Fruit fly (Drosophila melanogaster) whole organism, adult: Measurements from ENCODE around the gene Alp9.

Source experiments
- CG11617 ChIP-seq: fragments of 200-800 bp; sonication (Bioruptor generic); optimal IDR thresholded peaks from 2 replicates; lab custom pipeline; 2017; ENCODE audit warnings: mild to moderate bottlenecking, missing biosample characterization, missing genetic modification reagents, missing genetic modification characterization
- CG12768 ChIP-seq: fragments of 200-800 bp; sonication (Bioruptor generic); optimal IDR thresholded peaks from 2 replicates; lab custom pipeline; 2017; ENCODE audit warnings: missing biosample characterization, missing genetic modification characterization, mild to moderate bottlenecking, moderate library complexity, missing genetic modification reagents
- CG14711 ChIP-seq: fragments of 200-800 bp; sonication (Bioruptor generic); optimal IDR thresholded peaks from 2 replicates; lab custom pipeline; 2018; ENCODE audit warnings: missing biosample characterization, mild to moderate bottlenecking, missing genetic modification characterization, moderate library complexity
- CG1620 ChIP-seq: fragments of 200-800 bp; sonication (Bioruptor generic); optimal IDR thresholded peaks from 2 replicates; lab custom pipeline; 2016; ENCODE audit warnings: missing biosample characterization, missing genetic modification characterization
- CG33017 ChIP-seq: fragments of 200-800 bp; sonication (Bioruptor generic); optimal IDR thresholded peaks from 2 replicates; lab custom pipeline; 2018; ENCODE audit warnings: missing biosample characterization, mild to moderate bottlenecking, missing genetic modification characterization, moderate library complexity
- CG5204 ChIP-seq: fragments of 200-800 bp; sonication (Bioruptor generic); optimal IDR thresholded peaks from 2 replicates; lab custom pipeline; 2016; ENCODE audit warnings: missing biosample characterization, missing genetic modification characterization
- CG7045 ChIP-seq: fragments of 200-800 bp; sonication (Bioruptor generic); optimal IDR thresholded peaks from 2 replicates; lab custom pipeline; 2017; ENCODE audit warnings: missing biosample characterization, mild to moderate bottlenecking, missing genetic modification characterization
- CG7101 ChIP-seq: fragments of 200-800 bp; sonication (Bioruptor generic); optimal IDR thresholded peaks from 2 replicates; lab custom pipeline; 2018; ENCODE audit warnings: missing biosample characterization, mild to moderate bottlenecking, missing genetic modification characterization, moderate library complexity
- Clk ChIP-seq: fragments of 200-800 bp; sonication (Bioruptor generic); optimal IDR thresholded peaks from 2 replicates; lab custom pipeline; 2017; ENCODE audit warnings: missing biosample characterization, missing genetic modification characterization
- Crg-1 ChIP-seq: fragments of 200-800 bp; sonication (Bioruptor generic); optimal IDR thresholded peaks from 2 replicates; lab custom pipeline; 2016; ENCODE audit warnings: missing biosample characterization, missing genetic modification characterization
- Hr96 ChIP-seq: fragments of 200-800 bp; sonication (Bioruptor generic); optimal IDR thresholded peaks from 2 replicates; lab custom pipeline; 2016; ENCODE audit warnings: missing biosample characterization, missing genetic modification characterization
- Mnt ChIP-seq: fragments of 200-800 bp; sonication (Bioruptor generic); optimal IDR thresholded peaks from 2 replicates; lab custom pipeline; 2016; ENCODE audit warnings: missing biosample characterization, mild to moderate bottlenecking, missing genetic modification characterization
- bab1 ChIP-seq: fragments of 200-800 bp; sonication (Bioruptor generic); optimal IDR thresholded peaks from 3 replicates; lab custom pipeline; 2019; ENCODE audit warnings: missing biosample characterization, mild to moderate bottlenecking, missing genetic modification characterization, moderate library complexity
- cic ChIP-seq: fragments of 200-800 bp; sonication (Bioruptor generic); optimal IDR thresholded peaks from 2 replicates; lab custom pipeline; 2017; ENCODE audit warnings: missing biosample characterization, mild to moderate bottlenecking, missing genetic modification characterization, moderate library complexity
- cnc ChIP-seq, 2 experiments: fragments of >200 bp; optimal IDR thresholded peaks; 2 replicates each; lab custom pipeline; 2017
- kay ChIP-seq: fragments of 200-800 bp; sonication (Bioruptor generic); peaks from one replicate; lab custom pipeline; 2016; ENCODE audit warnings: missing biosample characterization, missing genetic modification characterization, borderline replicate concordance
- ovo ChIP-seq: fragments of 200-800 bp; sonication (Bioruptor generic); optimal IDR thresholded peaks from 2 replicates; lab custom pipeline; 2016; ENCODE audit warnings: missing biosample characterization, missing genetic modification characterization
- pad ChIP-seq: fragments of 200-800 bp; sonication (Bioruptor generic); optimal IDR thresholded peaks from 3 replicates; lab custom pipeline; 2017; ENCODE audit warnings: missing biosample characterization, missing genetic modification characterization, mild to moderate bottlenecking, moderate library complexity, missing genetic modification reagents
- tj ChIP-seq: fragments of 200-800 bp; sonication (Bioruptor generic); optimal IDR thresholded peaks from 3 replicates; lab custom pipeline; 2017; ENCODE audit warnings: missing biosample characterization, mild to moderate bottlenecking, missing genetic modification characterization, moderate library complexity
- toe ChIP-seq: fragments of 200-800 bp; sonication (Bioruptor generic); optimal IDR thresholded peaks from 2 replicates; lab custom pipeline; 2016; ENCODE audit warnings: missing biosample characterization, missing genetic modification characterization

Alp9 gene

DNA sequence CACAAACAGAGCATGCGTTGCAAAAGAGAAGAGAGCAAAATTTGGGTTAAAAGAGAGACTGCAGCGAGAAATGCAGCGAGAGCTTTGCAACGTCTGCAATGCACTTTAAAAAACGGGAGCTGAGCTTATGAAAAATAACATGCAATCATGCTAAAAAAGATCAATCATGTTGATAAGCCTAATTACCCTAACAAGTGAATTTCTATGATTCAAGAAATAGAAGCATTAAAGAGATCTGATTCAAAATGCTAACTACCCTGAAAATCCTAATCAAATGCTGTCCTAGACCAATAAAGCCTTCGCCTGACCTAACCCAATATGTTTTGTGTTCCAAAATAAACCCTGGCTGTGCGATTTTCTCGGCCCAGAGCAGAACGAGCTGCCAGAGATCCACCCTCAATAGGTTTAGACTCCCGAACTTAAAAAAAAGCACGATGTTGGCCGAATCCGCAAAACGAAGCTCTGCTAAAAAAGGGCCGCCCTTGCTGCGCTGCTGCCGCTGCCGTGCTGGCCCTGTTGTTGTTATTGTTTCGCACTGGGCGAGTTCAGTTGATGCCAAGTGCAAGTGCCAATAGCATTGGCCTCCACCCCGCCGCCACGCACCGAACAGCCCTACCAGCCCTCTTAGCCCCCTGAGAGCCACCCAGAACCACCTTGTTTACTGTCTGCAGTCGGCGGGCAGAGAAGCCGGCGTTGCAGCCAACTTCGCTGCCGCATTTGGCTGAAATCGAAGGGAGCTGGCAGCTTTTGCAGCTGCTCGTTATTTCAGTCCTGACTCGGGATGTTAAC lies 40.1 kb downstream of the Alp9 start:
- TF ChIP-seq CG7101 (tag; lab: Kevin White, UChicago), result no peak

dm6 chr3L:5637477-5637876 lies 42.1 kb downstream of the Alp9 start:
- no peak for TF ChIP-seq kay (GFP tag; lab: Kevin White, UChicago)
- no peak for TF ChIP-seq Hr96 (GFP tag; lab: Kevin White, UChicago)
- no peak for TF ChIP-seq toe
- no peak for TF ChIP-seq CG5204 (GFP tag; lab: Kevin White, UChicago)
- no peak for TF ChIP-seq Clk (GFP tag; lab: Kevin White, UChicago)
- TF ChIP-seq CG7045 (GFP tag; lab: Kevin White, UChicago), result no peak
- no peak for TF ChIP-seq pad
- TF ChIP-seq ovo, result no peak
- no peak for TF ChIP-seq bab1 (GFP tag; lab: Kevin White, UChicago)
- no peak for TF ChIP-seq CG7101 (tag; lab: Kevin White, UChicago)
- TF ChIP-seq CG33017 (tag; lab: Kevin White, UChicago), result no peak
- TF ChIP-seq Crg-1 (GFP tag; lab: Kevin White, UChicago), result no peak

dm6 chr3L:5638542-5639045 lies 43.3 kb downstream of the Alp9 start:
- TF ChIP-seq Hr96 (GFP tag; lab: Kevin White, UChicago) (no peak), CG33017 (tag; lab: Kevin White, UChicago) (peak; percentile 54), tj (GFP tag; lab: Kevin White, UChicago) (peak; percentile 54), CG14711 (tag; lab: Kevin White, UChicago) (no peak), cnc (optimal IDR thresholded peaks at IDR 0.05; lab: Kevin White, UChicago) (no peak), Clk (GFP tag; lab: Kevin White, UChicago) (no peak), CG1620 (GFP tag; lab: Kevin White, UChicago) (no peak), toe (no peak), Mnt (GFP tag; lab: Kevin White, UChicago) (peak; percentile 46), CG7045 (GFP tag; lab: Kevin White, UChicago) (peak; percentile 28), cic (peak; percentile 87), bab1 (GFP tag; lab: Kevin White, UChicago) (no peak), CG5204 (GFP tag; lab: Kevin White, UChicago) (no peak), Crg-1 (GFP tag; lab: Kevin White, UChicago) (no peak), pad (peak; percentile 50), kay (GFP tag; lab: Kevin White, UChicago) (peak; percentile 93), CG7101 (tag; lab: Kevin White, UChicago) (peak; percentile 16), CG12768 (GFP tag; lab: Kevin White, UChicago) (no peak), CG11617 (GFP tag; lab: Kevin White, UChicago) (no peak), ovo (no peak)

- TF ChIP-seq CG33017 (tag; lab: Kevin White, UChicago), result peak; percentile 36
- peak; percentile 23 for TF ChIP-seq CG12768 (GFP tag; lab: Kevin White, UChicago)
- TF ChIP-seq CG7045 (GFP tag; lab: Kevin White, UChicago), result peak; percentile 54
- TF ChIP-seq CG7101 (tag; lab: Kevin White, UChicago), result no peak
These were observed 44.1 kb downstream of the Alp9 start for dm6 chr3L:5639474-5639873.

DNA sequence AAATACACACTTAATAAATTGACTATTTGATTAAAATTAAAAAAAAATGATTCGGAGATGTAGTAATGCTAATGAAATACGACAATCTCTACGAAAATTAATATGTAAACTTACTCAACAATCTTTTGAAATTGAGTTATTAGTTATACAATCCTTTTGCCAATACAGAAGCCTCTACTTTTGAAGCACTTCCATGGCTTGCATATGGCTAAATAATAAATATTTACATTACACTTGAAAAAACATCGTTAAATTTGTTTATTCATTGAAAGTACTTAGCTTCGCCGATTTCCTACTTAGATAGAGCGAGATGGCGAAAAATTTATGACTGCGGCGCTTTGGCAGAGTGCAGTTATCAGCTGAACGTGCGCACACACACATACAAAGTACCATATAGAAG lies 45.3 kb downstream of the Alp9 start:
- TF ChIP-seq kay (GFP tag; lab: Kevin White, UChicago) (peak; percentile 93), CG12768 (GFP tag; lab: Kevin White, UChicago) (peak; percentile 29), tj (GFP tag; lab: Kevin White, UChicago) (no peak), CG33017 (tag; lab: Kevin White, UChicago) (peak; percentile 18), bab1 (GFP tag; lab: Kevin White, UChicago) (no peak), Mnt (GFP tag; lab: Kevin White, UChicago) (no peak), CG7101 (tag; lab: Kevin White, UChicago) (peak; percentile 15)

- peak; percentile 44 for TF ChIP-seq kay (GFP tag; lab: Kevin White, UChicago)
- TF ChIP-seq CG12768 (GFP tag; lab: Kevin White, UChicago), result no peak
These were observed 45.8 kb downstream of the Alp9 start for dm6 chr3L:5641120-5641519.

dm6 chr3L:5641547-5641946 lies 46.2 kb downstream of the Alp9 start:
- TF ChIP-seq cnc (optimal IDR thresholded peaks at IDR 0.05; lab: Kevin White, UChicago), result no peak
- TF ChIP-seq CG5204 (GFP tag; lab: Kevin White, UChicago), result no peak
- peak; percentile 54 for TF ChIP-seq ovo
- peak; percentile 56 for TF ChIP-seq CG12768 (GFP tag; lab: Kevin White, UChicago)
- no peak for TF ChIP-seq Clk (GFP tag; lab: Kevin White, UChicago)
- peak; percentile 34 for TF ChIP-seq CG33017 (tag; lab: Kevin White, UChicago)
- peak; percentile 39 for TF ChIP-seq cic
- peak; percentile 31 for TF ChIP-seq Mnt (GFP tag; lab: Kevin White, UChicago)
- peak; percentile 48 for TF ChIP-seq CG11617 (GFP tag; lab: Kevin White, UChicago)
- TF ChIP-seq CG14711 (tag; lab: Kevin White, UChicago), result no peak
- TF ChIP-seq toe, result peak; percentile 31
- TF ChIP-seq kay (GFP tag; lab: Kevin White, UChicago), result peak; percentile 74
- TF ChIP-seq tj (GFP tag; lab: Kevin White, UChicago), result peak; percentile 22
- TF ChIP-seq Hr96 (GFP tag; lab: Kevin White, UChicago), result peak; percentile 59
- TF ChIP-seq bab1 (GFP tag; lab: Kevin White, UChicago), result no peak
- TF ChIP-seq CG1620 (GFP tag; lab: Kevin White, UChicago), result no peak
- TF ChIP-seq CG7101 (tag; lab: Kevin White, UChicago), result peak; percentile 60
- TF ChIP-seq pad, result no peak
- TF ChIP-seq Crg-1 (GFP tag; lab: Kevin White, UChicago), result no peak
- peak; percentile 49 for TF ChIP-seq CG7045 (GFP tag; lab: Kevin White, UChicago)
